Fruit fly (Drosophila melanogaster): ENCODE results near the gene CG7044.

The CG7044 gene

dm6 chr3R:21064000-21064924, 37.3 kb downstream of the CG7044 start, which contains the start of gene Cortactin (continued):
- no peak for TF ChIP-seq sqz (GFP tag; optimal IDR thresholded peaks at IDR 0.05)
- TF ChIP-seq onecut (GFP tag; IDR thresholded peaks at IDR 0.05), result peak; percentile 27; the same call in 1 of the 2 replicates
- no peak for TF ChIP-seq Six4 (GFP tag; optimal IDR thresholded peaks at IDR 0.05)
- peak; percentile 48 for TF ChIP-seq B-H2 (GFP tag; optimal IDR thresholded peaks at IDR 0.05)
- peak; percentile 62 for TF ChIP-seq CG15514 (GFP tag; optimal IDR thresholded peaks at IDR 0.05)
- no peak for TF ChIP-seq CG11398 (GFP tag; optimal IDR thresholded peaks at IDR 0.05)
- TF ChIP-seq ems (GFP tag; optimal IDR thresholded peaks at IDR 0.05), result no peak
- TF ChIP-seq chn (GFP tag; optimal IDR thresholded peaks at IDR 0.05), result no peak
- TF ChIP-seq C15 (GFP tag; IDR thresholded peaks at IDR 0.05), result no peak
- no peak for TF ChIP-seq gem (tag; optimal IDR thresholded peaks at IDR 0.05)
- TF ChIP-seq CG31365 (tag; optimal IDR thresholded peaks at IDR 0.05), result no peak
- TF ChIP-seq CG8089 (GFP tag; optimal IDR thresholded peaks at IDR 0.05), result no peak
- no peak for TF ChIP-seq fru (optimal IDR thresholded peaks at IDR 0.05)
- TF ChIP-seq Dbx (GFP tag; IDR thresholded peaks at IDR 0.05), result 0 out of 3 replicates have a peak, but pooled peaks have one; percentile 48
- no peak for TF ChIP-seq Stat92E (GFP tag; optimal IDR thresholded peaks at IDR 0.05)
- no peak for TF ChIP-seq CG1233 (GFP tag; optimal IDR thresholded peaks at IDR 0.05)
- TF ChIP-seq Dip2 (GFP tag; IDR thresholded peaks at IDR 0.05), result no peak
- TF ChIP-seq schlank (tag; optimal IDR thresholded peaks at IDR 0.05), result no peak
- no peak for TF ChIP-seq en (GFP tag; optimal IDR thresholded peaks at IDR 0.05)
- TF ChIP-seq CG30020 (tag; optimal IDR thresholded peaks at IDR 0.05), result peak; percentile 13
- no peak for TF ChIP-seq danr (GFP tag; IDR thresholded peaks at IDR 0.05)
- TF ChIP-seq jing (GFP tag; optimal IDR thresholded peaks at IDR 0.05), result no peak
- TF ChIP-seq ato (GFP tag; IDR thresholded peaks at IDR 0.05; ENCODE audit: partially characterized antibody), result peak; percentile 90
- peak; percentile 94 for TF ChIP-seq pzg (GFP tag; optimal IDR thresholded peaks at IDR 0.05)
- TF ChIP-seq gro (GFP tag; optimal IDR thresholded peaks at IDR 0.05), result no peak
- no peak for TF ChIP-seq CG11085 (GFP tag; IDR thresholded peaks at IDR 0.05)
- TF ChIP-seq Optix (GFP tag; IDR thresholded peaks at IDR 0.05), result no peak
- TF ChIP-seq CG10431 (GFP tag; optimal IDR thresholded peaks at IDR 0.05), result no peak
- no peak for TF ChIP-seq CG5245 (GFP tag; optimal IDR thresholded peaks at IDR 0.05)
- TF ChIP-seq odd (GFP tag; optimal IDR thresholded peaks at IDR 0.05), result no peak
- TF ChIP-seq HHEX (GFP tag; optimal IDR thresholded peaks at IDR 0.05), result no peak
- TF ChIP-seq CG6813 (GFP tag; optimal IDR thresholded peaks at IDR 0.05), result no peak
- 0 out of 2 replicates have a peak, but pooled peaks have one; percentile 4 for TF ChIP-seq slbo (GFP tag; IDR thresholded peaks at IDR 0.05)
- TF ChIP-seq CG9817 (tag; optimal IDR thresholded peaks at IDR 0.05), result no peak
- no peak for TF ChIP-seq Fer3 (tag; optimal IDR thresholded peaks at IDR 0.05)
- peak; percentile 11 for TF ChIP-seq CG14710 (tag; optimal IDR thresholded peaks at IDR 0.05)
- TF ChIP-seq gfzf (GFP tag; optimal IDR thresholded peaks at IDR 0.05), result peak; percentile 63
- TF ChIP-seq CG18262 (tag; optimal IDR thresholded peaks at IDR 0.05), result no peak
- TF ChIP-seq CG15601 (tag; optimal IDR thresholded peaks at IDR 0.05), result no peak
- TF ChIP-seq Dll (GFP tag; IDR thresholded peaks at IDR 0.05; ENCODE audit: partially characterized antibody), result peak; percentile 96
- TF ChIP-seq CG3995 (GFP tag; optimal IDR thresholded peaks at IDR 0.05), result peak; percentile 90
- TF ChIP-seq CrebB (tag; optimal IDR thresholded peaks at IDR 0.05), result no peak
- TF ChIP-seq scrt (GFP tag; optimal IDR thresholded peaks at IDR 0.05), result no peak
- peak; percentile 61 for TF ChIP-seq CG4617 (GFP tag; optimal IDR thresholded peaks at IDR 0.05; ENCODE audit: borderline replicate concordance)
- no peak for TF ChIP-seq lilli (GFP tag; optimal IDR thresholded peaks at IDR 0.05)
- no peak for TF ChIP-seq CG3281 (GFP tag; optimal IDR thresholded peaks at IDR 0.05)
- no peak for TF ChIP-seq CG4730 (GFP tag; IDR thresholded peaks at IDR 0.05)
- TF ChIP-seq BtbVII (GFP tag; optimal IDR thresholded peaks at IDR 0.05), result no peak
- TF ChIP-seq CG3163 (GFP tag; optimal IDR thresholded peaks at IDR 0.05), result no peak
